Worm (Caenorhabditis elegans) whole organism, mixed stage, embryonic: ENCODE measurements around the gene nhr-112.

Source experiments
- M03D4.4 ChIP-seq: sonication (generic microtip); optimal IDR thresholded peaks from 2 replicates; lab custom pipeline; 2017; ENCODE audit warnings: mild to moderate bottlenecking, missing genetic modification characterization, missing compliant biosample characterization
- bed-3 ChIP-seq: fragments of 200-800 bp; sonication (Bioruptor generic); optimal IDR thresholded peaks from 3 replicates; lab custom pipeline; 2018; ENCODE audit warnings: mild to moderate bottlenecking, missing genetic modification characterization, moderate library complexity, missing compliant biosample characterization
- blmp-1 ChIP-seq: fragments of 150-350 bp; optimal IDR thresholded peaks from 2 replicates; lab custom pipeline; 2014; ENCODE audit warnings: missing biosample characterization, missing genetic modification characterization
- ceh-39 ChIP-seq: fragments of 150-350 bp; optimal IDR thresholded peaks from 2 replicates; lab custom pipeline; 2014; ENCODE audit warnings: missing biosample characterization, missing genetic modification characterization
- ceh-43 ChIP-seq: fragments of 200-800 bp; sonication (Bioruptor generic); optimal IDR thresholded peaks from 2 replicates; lab custom pipeline; 2018; ENCODE audit warnings: mild to moderate bottlenecking, missing genetic modification characterization, moderate library complexity, missing compliant biosample characterization
- ces-1 ChIP-seq: fragments of 150-350 bp; optimal IDR thresholded peaks from 2 replicates; lab custom pipeline; 2014; ENCODE audit warnings: missing biosample characterization, missing genetic modification reagents, missing genetic modification characterization
- cnd-1 ChIP-seq: fragments of 200-800 bp; sonication (Bioruptor generic); optimal IDR thresholded peaks from 2 replicates; lab custom pipeline; 2018; ENCODE audit warnings: mild to moderate bottlenecking, missing genetic modification characterization, missing compliant biosample characterization
- drap-1 ChIP-seq: fragments of 200-800 bp; sonication (Bioruptor generic); optimal IDR thresholded peaks from 3 replicates; lab custom pipeline; 2018; ENCODE audit warnings: mild to moderate bottlenecking, missing genetic modification characterization, missing compliant biosample characterization
- elt-1 ChIP-seq: sonication (generic microtip); optimal IDR thresholded peaks from 2 replicates; lab custom pipeline; 2017; ENCODE audit warnings: missing genetic modification characterization, mild to moderate bottlenecking, missing compliant biosample characterization, antibody characterized with exemption, moderate library complexity, borderline replicate concordance; ENCODE audit not compliant: insufficient read depth
- elt-3 ChIP-seq: fragments of 150-350 bp; optimal IDR thresholded peaks from 2 replicates; lab custom pipeline; 2014; ENCODE audit warnings: missing biosample characterization, missing genetic modification characterization
- flh-1 ChIP-seq: fragments of 200-800 bp; sonication (Bioruptor generic); optimal IDR thresholded peaks from 2 replicates; lab custom pipeline; 2018; ENCODE audit warnings: mild to moderate bottlenecking, missing genetic modification characterization, moderate library complexity, missing compliant biosample characterization
- ham-2 ChIP-seq: fragments of 200-800 bp; sonication (Bioruptor generic); optimal IDR thresholded peaks from 2 replicates; lab custom pipeline; 2018; ENCODE audit warnings: mild to moderate bottlenecking, missing genetic modification characterization, missing compliant biosample characterization
- hlh-1 ChIP-seq: fragments of 150-350 bp; optimal IDR thresholded peaks from 2 replicates; lab custom pipeline; 2014; ENCODE audit warnings: missing biosample characterization, missing genetic modification reagents, missing genetic modification characterization
- lin-13 ChIP-seq: fragments of 150-350 bp; optimal IDR thresholded peaks from 2 replicates; lab custom pipeline; 2014; ENCODE audit warnings: missing biosample characterization, missing genetic modification characterization
- lin-32 ChIP-seq: fragments of 200-800 bp; sonication (Bioruptor generic); optimal IDR thresholded peaks from 2 replicates; lab custom pipeline; 2018; ENCODE audit warnings: mild to moderate bottlenecking, missing genetic modification characterization, missing compliant biosample characterization
- lsy-2 ChIP-seq: fragments of 150-350 bp; optimal IDR thresholded peaks from 2 replicates; lab custom pipeline; 2014; ENCODE audit warnings: missing biosample characterization, missing genetic modification characterization
- mab-5 ChIP-seq: fragments of 150-350 bp; optimal IDR thresholded peaks from 2 replicates; lab custom pipeline; 2014; ENCODE audit warnings: missing biosample characterization, missing genetic modification characterization
- mep-1 ChIP-seq: fragments of 150-350 bp; optimal IDR thresholded peaks from 2 replicates; lab custom pipeline; 2017; ENCODE audit warnings: missing biosample characterization, missing genetic modification reagents, missing genetic modification characterization, inconsistent platforms
- nhr-12 ChIP-seq: fragments of 150-350 bp; optimal IDR thresholded peaks from 2 replicates; lab custom pipeline; 2014; ENCODE audit warnings: missing biosample characterization, missing genetic modification characterization
- nhr-237 ChIP-seq: fragments of 150-350 bp; optimal IDR thresholded peaks from 2 replicates; lab custom pipeline; 2014; ENCODE audit warnings: missing biosample characterization, missing genetic modification characterization
- nhr-28 ChIP-seq: fragments of 150-350 bp; optimal IDR thresholded peaks from 2 replicates; lab custom pipeline; 2014; ENCODE audit warnings: missing biosample characterization, missing genetic modification characterization
- nhr-76 ChIP-seq: sonication (generic microtip); optimal IDR thresholded peaks from 2 replicates; lab custom pipeline; 2017; ENCODE audit warnings: missing biosample characterization, missing genetic modification characterization
- pha-4 ChIP-seq: fragments of 150-350 bp; optimal IDR thresholded peaks from 2 replicates; lab custom pipeline; 2018; ENCODE audit warnings: missing biosample characterization, missing genetic modification reagents, missing genetic modification characterization
- sptf-1 ChIP-seq: sonication (generic microtip); optimal IDR thresholded peaks from 2 replicates; lab custom pipeline; 2017; ENCODE audit warnings: mild to moderate bottlenecking, missing genetic modification characterization, moderate library complexity, missing compliant biosample characterization
- unc-120 ChIP-seq: sonication (generic microtip); optimal IDR thresholded peaks from 2 replicates; lab custom pipeline; 2017; ENCODE audit warnings: missing genetic modification characterization, missing compliant biosample characterization; ENCODE audit not compliant: poor library complexity, severe bottlenecking
- unc-39 ChIP-seq: fragments of 150-350 bp; optimal IDR thresholded peaks from 2 replicates; lab custom pipeline; 2014; ENCODE audit warnings: missing biosample characterization, missing genetic modification characterization
- unc-62 ChIP-seq: fragments of 150-350 bp; optimal IDR thresholded peaks from 2 replicates; lab custom pipeline; 2014; ENCODE audit warnings: missing biosample characterization, missing genetic modification reagents, missing genetic modification characterization
- ztf-11 ChIP-seq: fragments of 150-350 bp; optimal IDR thresholded peaks from 2 replicates; lab custom pipeline; 2014; ENCODE audit warnings: missing biosample characterization, missing genetic modification characterization

Gene nhr-112

DNA sequence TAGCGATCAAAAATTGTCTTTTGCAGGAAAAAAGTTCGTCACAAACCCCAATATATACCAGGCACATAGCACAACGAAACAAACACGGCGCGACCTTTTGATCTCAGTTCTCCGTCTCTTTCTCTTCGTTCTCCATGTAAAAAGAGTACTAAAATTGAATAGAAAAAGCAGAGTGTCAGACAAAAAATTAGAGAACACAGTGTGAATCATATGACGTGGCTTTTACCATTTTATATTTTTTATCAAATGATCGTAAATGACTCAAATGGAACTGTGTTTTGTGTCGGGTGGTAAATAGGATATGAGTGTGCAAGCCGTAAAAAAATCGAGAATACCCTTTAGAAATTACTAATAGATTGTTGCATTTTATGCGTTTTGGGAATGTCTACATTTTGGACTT is 2.3 kb upstream of the nhr-112 start:
- TF ChIP-seq sptf-1 (tag; lab: Kevin White, UChicago) = no peak
- no peak for TF ChIP-seq bed-3 (GFP tag; lab: Kevin White, UChicago)
- TF ChIP-seq mab-5 (tag; lab: Kevin White, UChicago) = no peak
- no peak for TF ChIP-seq mep-1
- no peak for TF ChIP-seq lsy-2 (tag; lab: Kevin White, UChicago)
- no peak for TF ChIP-seq unc-120 (tag; lab: Kevin White, UChicago)
- no peak for TF ChIP-seq ceh-43 (GFP tag; lab: Kevin White, UChicago)
- TF ChIP-seq elt-3 (tag; lab: Kevin White, UChicago) = no peak
- TF ChIP-seq ceh-39 (tag; lab: Kevin White, UChicago) = no peak
- no peak for TF ChIP-seq nhr-12 (tag; lab: Kevin White, UChicago)

DNA sequence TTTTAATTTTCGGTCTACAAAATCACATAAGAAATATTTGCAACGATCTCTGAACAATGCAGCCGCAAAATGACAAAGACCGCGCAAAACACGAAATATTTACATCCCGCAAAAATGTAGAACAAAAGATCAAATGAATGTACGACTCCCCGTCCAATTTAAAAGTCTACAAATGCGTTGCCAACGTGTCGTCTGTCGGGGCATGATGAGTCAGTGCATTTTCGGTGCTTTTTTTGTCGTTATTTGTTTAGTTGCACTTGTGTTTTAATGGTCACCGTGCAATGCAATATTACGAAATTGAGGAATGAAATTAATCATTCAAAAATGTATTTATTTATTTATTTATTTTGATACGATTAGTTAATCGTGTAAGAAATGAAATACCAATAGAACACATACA is 930 bp upstream of the nhr-112 start:
- TF ChIP-seq flh-1 (GFP tag; lab: Kevin White, UChicago) (no peak), hlh-1 (tag; lab: Kevin White, UChicago) (no peak)

- TF ChIP-seq ztf-11 (tag; lab: Kevin White, UChicago) (no peak), ham-2 (GFP tag; lab: Kevin White, UChicago) (no peak), unc-62 (GFP tag; lab: Kevin White, UChicago) (no peak), nhr-237 (tag; lab: Kevin White, UChicago) (no peak), lin-13 (tag; lab: Kevin White, UChicago) (no peak), nhr-28 (tag; lab: Kevin White, UChicago) (no peak), drap-1 (GFP tag; lab: Kevin White, UChicago) (no peak), blmp-1 (tag; lab: Kevin White, UChicago) (no peak), ces-1 (GFP tag; lab: Kevin White, UChicago) (no peak), nhr-12 (tag; lab: Kevin White, UChicago) (no peak), mep-1 (no peak)
Observed at ce11 chrV:16716574-16716973, 7.1 kb downstream of the nhr-112 start, which contains the start of gene srh-137. Gene srh-137 (minus strand): TSS chrV:16716674.

- TF ChIP-seq ceh-39 (tag; lab: Kevin White, UChicago) = no peak
- no peak for TF ChIP-seq mab-5 (tag; lab: Kevin White, UChicago)
- TF ChIP-seq blmp-1 (tag; lab: Kevin White, UChicago) = no peak
- no peak for TF ChIP-seq unc-39 (tag; lab: Kevin White, UChicago)
- TF ChIP-seq lsy-2 (tag; lab: Kevin White, UChicago) = no peak
- no peak for TF ChIP-seq unc-120 (tag; lab: Kevin White, UChicago)
- TF ChIP-seq unc-62 (GFP tag; lab: Kevin White, UChicago) = no peak
- no peak for TF ChIP-seq pha-4 (tag; lab: Kevin White, UChicago)
- no peak for TF ChIP-seq nhr-76
- TF ChIP-seq ham-2 (GFP tag; lab: Kevin White, UChicago) = no peak
- no peak for TF ChIP-seq elt-1 (tag; lab: Kevin White, UChicago)
- TF ChIP-seq M03D4.4 (tag; lab: Kevin White, UChicago) = no peak
Observed at ce11 chrV:16713797-16714196, 9.8 kb downstream of the nhr-112 start.

- TF ChIP-seq unc-39 (tag; lab: Kevin White, UChicago) (no peak), mep-1 (no peak), ces-1 (GFP tag; lab: Kevin White, UChicago) (no peak), lsy-2 (tag; lab: Kevin White, UChicago) (no peak), unc-120 (tag; lab: Kevin White, UChicago) (no peak), flh-1 (GFP tag; lab: Kevin White, UChicago) (no peak), ham-2 (GFP tag; lab: Kevin White, UChicago) (no peak), hlh-1 (tag; lab: Kevin White, UChicago) (no peak), nhr-12 (tag; lab: Kevin White, UChicago) (no peak), M03D4.4 (tag; lab: Kevin White, UChicago) (no peak), pha-4 (tag; lab: Kevin White, UChicago) (no peak), nhr-76 (no peak), ceh-39 (tag; lab: Kevin White, UChicago) (no peak), bed-3 (GFP tag; lab: Kevin White, UChicago) (no peak), cnd-1 (no peak), nhr-28 (tag; lab: Kevin White, UChicago) (no peak), lin-32 (GFP tag; lab: Kevin White, UChicago) (no peak)
Observed at ce11 chrV:16706549-16706948, 17.1 kb downstream of the nhr-112 start, which contains the start of gene clec-9. Gene clec-9 (minus strand): TSS chrV:16706649.
